Fruit fly (Drosophila melanogaster): Measurements from ENCODE around the gene Tom70.

Tom70 gene

DNA sequence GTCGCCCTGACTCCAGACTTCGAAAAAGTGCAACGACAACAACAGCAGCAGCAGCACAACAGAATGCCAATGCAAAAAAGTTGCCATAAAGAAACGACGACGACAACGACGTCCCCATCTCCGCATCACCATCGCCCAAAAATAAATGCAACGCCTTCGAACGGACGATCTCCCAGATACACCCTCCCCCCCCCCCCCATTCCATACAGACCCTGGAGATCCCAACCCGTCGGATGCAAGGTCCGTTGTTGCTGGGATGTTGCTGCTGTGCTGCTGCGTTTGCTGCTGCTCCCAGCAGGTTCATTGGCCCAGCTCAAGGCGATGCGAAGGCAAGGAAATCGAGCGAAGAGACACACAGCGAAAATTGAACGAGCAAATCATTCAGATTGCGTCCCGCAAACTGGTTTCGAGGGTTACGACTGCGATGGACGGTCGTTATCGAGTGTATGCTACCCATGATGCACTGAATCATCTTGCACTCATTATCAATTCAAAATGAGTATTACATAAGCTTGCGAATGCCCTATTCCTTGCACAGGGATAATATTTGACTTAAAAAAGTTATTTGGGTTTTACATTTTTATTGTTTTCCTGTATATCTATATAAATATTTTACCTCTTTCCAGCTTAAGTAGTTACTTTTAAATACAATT lies 24.4 kb downstream of the Tom70 start:
- TF ChIP-seq HLH106 (tag; optimal IDR thresholded peaks at IDR 0.05), result peak; percentile 31
- no peak for TF ChIP-seq pan (optimal IDR thresholded peaks at IDR 0.05)
- no peak for TF ChIP-seq Rel (GFP tag; optimal IDR thresholded peaks at IDR 0.05)
- TF ChIP-seq Rel (tag; optimal IDR thresholded peaks at IDR 0.05), result peak; percentile 90
- peak; percentile 78 for TF ChIP-seq Hnf4 (GFP tag; optimal IDR thresholded peaks at IDR 0.05)
- TF ChIP-seq h (GFP tag; optimal IDR thresholded peaks at IDR 0.05), result peak; percentile 24
- peak; percentile 11 for TF ChIP-seq fru (GFP tag; optimal IDR thresholded peaks at IDR 0.05)
- no peak for TF ChIP-seq tai (GFP tag; optimal IDR thresholded peaks at IDR 0.05)
- TF ChIP-seq jim (GFP tag; optimal IDR thresholded peaks at IDR 0.05), result no peak
- TF ChIP-seq foxo (GFP tag; optimal IDR thresholded peaks at IDR 0.05), result peak in 1 of 2 experiments; percentile 9
- TF ChIP-seq Sp1 (GFP tag; optimal IDR thresholded peaks at IDR 0.05), result peak; percentile 6
- no peak for TF ChIP-seq Jra (GFP tag; optimal IDR thresholded peaks at IDR 0.05)
- TF ChIP-seq woc (GFP tag; optimal IDR thresholded peaks at IDR 0.05), result peak; percentile 4
- TF ChIP-seq dmrt93B (GFP tag; optimal IDR thresholded peaks at IDR 0.05), result no peak
- no peak for TF ChIP-seq lola (GFP tag; optimal IDR thresholded peaks at IDR 0.05)
- no peak for TF ChIP-seq Abd-B (GFP tag; optimal IDR thresholded peaks at IDR 0.05)
- TF ChIP-seq OdsH (GFP tag; optimal IDR thresholded peaks at IDR 0.05), result peak; percentile 1
- peak; percentile 83 for TF ChIP-seq psq (GFP tag; optimal IDR thresholded peaks at IDR 0.05)
- TF ChIP-seq dl (GFP tag; optimal IDR thresholded peaks at IDR 0.05; ENCODE audit: insufficient read depth in 1 of 2, partially characterized antibody in 2 of 2), result peak; percentile 27 to 31
- no peak for TF ChIP-seq sage (GFP tag; optimal IDR thresholded peaks at IDR 0.05)

- TF ChIP-seq CG32264 (GFP tag; optimal IDR thresholded peaks at IDR 0.05), result no peak
- TF ChIP-seq rgr (GFP tag; optimal IDR thresholded peaks at IDR 0.05), result peak; percentile 40
- TF ChIP-seq OdsH (GFP tag; optimal IDR thresholded peaks at IDR 0.05), result no peak
- TF ChIP-seq Hr83 (GFP tag; optimal IDR thresholded peaks at IDR 0.05; ENCODE audit: poor library complexity, severe bottlenecking), result peak; percentile 55
- TF ChIP-seq Hnf4 (GFP tag; optimal IDR thresholded peaks at IDR 0.05), result peak; percentile 26
- peak; percentile 5 for TF ChIP-seq sage (GFP tag; optimal IDR thresholded peaks at IDR 0.05)
- peak; percentile 48 for TF ChIP-seq ey (GFP tag; optimal IDR thresholded peaks at IDR 0.05)
- TF ChIP-seq CG9705 (GFP tag; optimal IDR thresholded peaks at IDR 0.05), result peak; percentile 32
- no peak for TF ChIP-seq Mio (GFP tag; optimal IDR thresholded peaks at IDR 0.05)
- peak; percentile 43 for TF ChIP-seq h (GFP tag; optimal IDR thresholded peaks at IDR 0.05)
- TF ChIP-seq sv (GFP tag; optimal IDR thresholded peaks at IDR 0.05), result no peak
- TF ChIP-seq Vsx2 (GFP tag; optimal IDR thresholded peaks at IDR 0.05; ENCODE audit: partially characterized antibody), result no peak
- no peak for TF ChIP-seq N (GFP tag; optimal IDR thresholded peaks at IDR 0.05)
- no peak for TF ChIP-seq Myc (optimal IDR thresholded peaks at IDR 0.05)
- TF ChIP-seq HLH106 (tag; optimal IDR thresholded peaks at IDR 0.05), result peak; percentile 28
- no peak for TF ChIP-seq GATAd (GFP tag; optimal IDR thresholded peaks at IDR 0.05)
- peak; percentile 46 for TF ChIP-seq fru (GFP tag; optimal IDR thresholded peaks at IDR 0.05)
Observed at dm6 chr2L:12013243-12013642, 25.1 kb downstream of the Tom70 start.

- TF ChIP-seq ey (GFP tag; optimal IDR thresholded peaks at IDR 0.05) (peak; percentile 76), Myc (optimal IDR thresholded peaks at IDR 0.05) (no peak), OdsH (GFP tag; optimal IDR thresholded peaks at IDR 0.05) (peak; percentile 74), Sp1 (GFP tag; optimal IDR thresholded peaks at IDR 0.05) (peak; percentile 68), CG9705 (GFP tag; optimal IDR thresholded peaks at IDR 0.05) (peak; percentile 57), sv (GFP tag; optimal IDR thresholded peaks at IDR 0.05) (peak; percentile 59), Jra (GFP tag; optimal IDR thresholded peaks at IDR 0.05) (peak; percentile 61), HLH106 (tag; optimal IDR thresholded peaks at IDR 0.05) (peak; percentile 82), N (GFP tag; optimal IDR thresholded peaks at IDR 0.05) (no peak), foxo (GFP tag; optimal IDR thresholded peaks at IDR 0.05) (peak; percentile 66 to 88), jim (GFP tag; optimal IDR thresholded peaks at IDR 0.05) (no peak), tai (GFP tag; optimal IDR thresholded peaks at IDR 0.05) (no peak), dsf (GFP tag; optimal IDR thresholded peaks at IDR 0.05; ENCODE audit: borderline replicate concordance) (no peak), Rel (GFP tag; optimal IDR thresholded peaks at IDR 0.05) (no peak), Rel (tag; optimal IDR thresholded peaks at IDR 0.05) (peak; percentile 94), Vsx2 (GFP tag; optimal IDR thresholded peaks at IDR 0.05; ENCODE audit: partially characterized antibody) (no peak), CG32264 (GFP tag; optimal IDR thresholded peaks at IDR 0.05) (peak; percentile 60), Mio (GFP tag; optimal IDR thresholded peaks at IDR 0.05) (no peak), sage (GFP tag; optimal IDR thresholded peaks at IDR 0.05) (no peak), br (GFP tag; optimal IDR thresholded peaks at IDR 0.05) (peak; percentile 87), Hr83 (GFP tag; optimal IDR thresholded peaks at IDR 0.05; ENCODE audit: poor library complexity, severe bottlenecking) (peak; percentile 98), usp (GFP tag; optimal IDR thresholded peaks at IDR 0.05) (no peak), psq (GFP tag; optimal IDR thresholded peaks at IDR 0.05) (peak; percentile 65), Abd-B (GFP tag; optimal IDR thresholded peaks at IDR 0.05) (no peak), lola (GFP tag; optimal IDR thresholded peaks at IDR 0.05) (no peak), Hr78 (GFP tag; optimal IDR thresholded peaks at IDR 0.05) (no peak), brk (GFP tag; optimal IDR thresholded peaks at IDR 0.05) (no peak), h (GFP tag; optimal IDR thresholded peaks at IDR 0.05) (peak; percentile 96), dl (GFP tag; optimal IDR thresholded peaks at IDR 0.05; ENCODE audit: insufficient read depth in 1 of 2, partially characterized antibody in 2 of 2) (peak; percentile 69 to 78), rgr (GFP tag; optimal IDR thresholded peaks at IDR 0.05) (peak; percentile 66), CrebA (GFP tag; optimal IDR thresholded peaks at IDR 0.05; ENCODE audit: borderline replicate concordance) (no peak), dmrt93B (GFP tag; optimal IDR thresholded peaks at IDR 0.05) (peak; percentile 51), GATAd (GFP tag; optimal IDR thresholded peaks at IDR 0.05) (no peak), woc (GFP tag; optimal IDR thresholded peaks at IDR 0.05) (peak; percentile 91)
Observed at dm6 chr2L:12011682-12012655, 26.3 kb downstream of the Tom70 start.

Data from whole organism, wandering third instar larva.